Fruit fly (Drosophila melanogaster) whole organism, embryonic: Measurements from ENCODE around the gene twe.
A peak's percentile ranks its signal among the peaks of the same experiment; 100 is the strongest.

Source experiments
- BEAF-32 ChIP-seq: fragments of 200-800 bp; sonication (Bioruptor generic); optimal IDR thresholded peaks from 3 replicates; lab custom pipeline; 2017; ENCODE audit warnings: missing biosample characterization, missing genetic modification characterization, mild to moderate bottlenecking, moderate library complexity, missing genetic modification reagents
- Blimp-1 ChIP-seq: fragments of 200-800 bp; sonication (Bioruptor generic); optimal IDR thresholded peaks from 3 replicates; lab custom pipeline; 2018; ENCODE audit warnings: missing biosample characterization, missing genetic modification characterization, mild to moderate bottlenecking, moderate library complexity, missing genetic modification reagents
- CG10267 ChIP-seq: fragments of 200-800 bp; sonication (Bioruptor generic); optimal IDR thresholded peaks from 2 replicates; lab custom pipeline; 2018; ENCODE audit warnings: missing biosample characterization, mild to moderate bottlenecking, missing genetic modification characterization, moderate library complexity
- CG10543 ChIP-seq: fragments of 200-800 bp; sonication (Bioruptor generic); optimal IDR thresholded peaks from 3 replicates; lab custom pipeline; 2017; ENCODE audit warnings: missing biosample characterization, mild to moderate bottlenecking, missing genetic modification characterization, moderate library complexity
- CG10654 ChIP-seq: fragments of 200-800 bp; sonication (Bioruptor generic); optimal IDR thresholded peaks from 2 replicates; lab custom pipeline; 2016; ENCODE audit warnings: missing biosample characterization, missing genetic modification characterization
- CG11398 ChIP-seq: fragments of 200-800 bp; sonication (Bioruptor generic); optimal IDR thresholded peaks from 2 replicates; lab custom pipeline; 2016; ENCODE audit warnings: missing biosample characterization, missing genetic modification characterization
- CG12391 ChIP-seq: fragments of 200-800 bp; sonication (Bioruptor generic); optimal IDR thresholded peaks from 3 replicates; lab custom pipeline; 2018; ENCODE audit warnings: missing biosample characterization, mild to moderate bottlenecking, missing genetic modification characterization, moderate library complexity
- CG13624 ChIP-seq: fragments of 200-800 bp; sonication (Bioruptor generic); optimal IDR thresholded peaks from 2 replicates; lab custom pipeline; 2016; ENCODE audit warnings: missing biosample characterization, missing genetic modification characterization
- CG14014 ChIP-seq: fragments of 200-800 bp; sonication (Bioruptor generic); IDR thresholded peaks from 2 replicates; pipeline ENCODE4 v1.3.6; 2022; ENCODE audit warnings: missing biosample characterization, missing genetic modification characterization
- CG14710 ChIP-seq: fragments of 200-800 bp; sonication (Bioruptor generic); optimal IDR thresholded peaks from 3 replicates; lab custom pipeline; 2019; ENCODE audit warnings: missing biosample characterization, mild to moderate bottlenecking, missing genetic modification characterization, moderate library complexity
- CG14965 ChIP-seq: fragments of 200-800 bp; sonication (Bioruptor generic); optimal IDR thresholded peaks from 2 replicates; lab custom pipeline; 2016; ENCODE audit warnings: missing biosample characterization, missing genetic modification characterization, borderline replicate concordance
- CG1602 ChIP-seq: fragments of 200-800 bp; sonication (Bioruptor generic); optimal IDR thresholded peaks from 3 replicates; lab custom pipeline; 2016; ENCODE audit warnings: missing biosample characterization, missing genetic modification characterization
- CG17361 ChIP-seq: fragments of 200-800 bp; sonication (Bioruptor generic); IDR thresholded peaks from 3 replicates; pipeline ENCODE4 v1.3.6; 2022; ENCODE audit warnings: missing biosample characterization, missing genetic modification characterization
- CG17802 ChIP-seq: fragments of 200-800 bp; sonication (Bioruptor generic); optimal IDR thresholded peaks from 2 replicates; lab custom pipeline; 2018; ENCODE audit warnings: missing biosample characterization, mild to moderate bottlenecking, missing genetic modification characterization, moderate library complexity
- CG2202 ChIP-seq: fragments of 200-800 bp; sonication (Bioruptor generic); optimal IDR thresholded peaks from 2 replicates; lab custom pipeline; 2018; ENCODE audit warnings: missing biosample characterization, mild to moderate bottlenecking, missing genetic modification characterization
- CG3163 ChIP-seq: fragments of 200-800 bp; sonication (Bioruptor generic); optimal IDR thresholded peaks from 3 replicates; lab custom pipeline; 2016; ENCODE audit warnings: missing biosample characterization, missing genetic modification characterization
- CG34376 ChIP-seq: fragments of 200-800 bp; sonication (Bioruptor generic); optimal IDR thresholded peaks from 2 replicates; lab custom pipeline; 2018; ENCODE audit warnings: missing biosample characterization, mild to moderate bottlenecking, missing genetic modification characterization
- CG3847 ChIP-seq: fragments of 200-800 bp; sonication (Bioruptor generic); IDR thresholded peaks from 2 replicates; pipeline ENCODE4 v1.3.6; 2022; ENCODE audit warnings: missing biosample characterization, missing genetic modification characterization
- CG4424 ChIP-seq: fragments of 200-800 bp; sonication (Bioruptor generic); optimal IDR thresholded peaks from 3 replicates; lab custom pipeline; 2016; ENCODE audit warnings: missing biosample characterization, missing genetic modification characterization
- CG7357 ChIP-seq: fragments of 200-800 bp; sonication (Bioruptor generic); IDR thresholded peaks from 3 replicates; pipeline ENCODE4 v1.3.6; 2022; ENCODE audit warnings: missing biosample characterization, missing genetic modification characterization
- CG7372 ChIP-seq: fragments of 200-800 bp; sonication (Bioruptor generic); IDR thresholded peaks from 2 replicates; pipeline ENCODE4 v1.3.6; 2022; ENCODE audit warnings: missing biosample characterization, missing genetic modification characterization
- CG7745 ChIP-seq: fragments of 200-800 bp; sonication (Bioruptor generic); optimal IDR thresholded peaks from 2 replicates; lab custom pipeline; 2018; ENCODE audit warnings: missing biosample characterization, mild to moderate bottlenecking, missing genetic modification characterization, moderate library complexity
- CG8359 ChIP-seq: fragments of 200-800 bp; sonication (Bioruptor generic); optimal IDR thresholded peaks from 2 replicates; lab custom pipeline; 2017; ENCODE audit warnings: missing biosample characterization, mild to moderate bottlenecking, missing genetic modification characterization, borderline replicate concordance
- CG8388 ChIP-seq: fragments of 200-800 bp; sonication (Bioruptor generic); optimal IDR thresholded peaks from 2 replicates; lab custom pipeline; 2019; ENCODE audit warnings: missing biosample characterization, mild to moderate bottlenecking, missing genetic modification characterization, moderate library complexity
- CG8944 ChIP-seq: fragments of 200-800 bp; sonication (Bioruptor generic); optimal IDR thresholded peaks from 3 replicates; lab custom pipeline; 2016; ENCODE audit warnings: missing biosample characterization, missing genetic modification characterization
- CG9215 ChIP-seq: fragments of 200-800 bp; sonication (Bioruptor generic); IDR thresholded peaks from 2 replicates; pipeline ENCODE4 v1.3.6; 2022; ENCODE audit warnings: missing biosample characterization, missing genetic modification characterization
- CG9876 ChIP-seq: fragments of 200-800 bp; sonication (Bioruptor generic); optimal IDR thresholded peaks from 2 replicates; lab custom pipeline; 2016; ENCODE audit warnings: missing biosample characterization, missing genetic modification characterization
- Dref ChIP-seq: fragments of 200-800 bp; sonication (Bioruptor generic); IDR thresholded peaks from 2 replicates; pipeline ENCODE4 v1.3.6; 2022; ENCODE audit warnings: missing biosample characterization, missing genetic modification characterization
- E2f2 ChIP-seq: fragments of 200-800 bp; sonication (Bioruptor generic); IDR thresholded peaks from 2 replicates; pipeline ENCODE4 v1.3.6; 2022; ENCODE audit warnings: missing biosample characterization, missing genetic modification characterization
- H15 ChIP-seq: fragments of 200-800 bp; sonication (Bioruptor generic); IDR thresholded peaks from 3 replicates; pipeline ENCODE4 v1.3.6; 2022; ENCODE audit warnings: missing biosample characterization, missing genetic modification characterization
- HmgD ChIP-seq: fragments of 200-800 bp; sonication (Bioruptor generic); optimal IDR thresholded peaks from 3 replicates; lab custom pipeline; 2016; ENCODE audit warnings: missing biosample characterization, missing genetic modification characterization
- Hr51 ChIP-seq, 2 experiments: fragments of 200-800 bp; sonication (Bioruptor generic); optimal IDR thresholded peaks; 2 replicates in 1 of 2; 3 replicates in 1 of 2; lab custom pipeline; 2016 to 2018; ENCODE audit warnings: missing biosample characterization in 2 of 2, missing genetic modification characterization in 2 of 2, mild to moderate bottlenecking in 1 of 2, moderate library complexity in 1 of 2
- Lim3 ChIP-seq: fragments of 200-800 bp; sonication (Bioruptor generic); IDR thresholded peaks from 2 replicates; pipeline ENCODE4 v1.3.6; 2022; ENCODE audit warnings: missing biosample characterization, missing genetic modification characterization
- Optix ChIP-seq: fragments of 200-800 bp; sonication (Bioruptor generic); IDR thresholded peaks from 3 replicates; pipeline ENCODE4 v1.3.6; 2022; ENCODE audit warnings: missing biosample characterization, missing genetic modification characterization
- Ptx1 ChIP-seq: fragments of 200-800 bp; sonication (Bioruptor generic); IDR thresholded peaks from 2 replicates; pipeline ENCODE4 v1.3.6; 2022; ENCODE audit warnings: missing biosample characterization, missing genetic modification characterization
- danr ChIP-seq: fragments of 200-800 bp; sonication (Bioruptor generic); IDR thresholded peaks from 2 replicates; pipeline ENCODE4 v1.3.6; 2022; ENCODE audit warnings: missing biosample characterization, missing genetic modification characterization
- esg ChIP-seq: fragments of 200-800 bp; sonication (Bioruptor generic); conservative IDR thresholded peaks from 2 replicates; pipeline ENCODE4 v1.3.6; 2022; ENCODE audit warnings: missing biosample characterization, missing genetic modification characterization
- exex ChIP-seq: fragments of 200-800 bp; sonication (Bioruptor generic); optimal IDR thresholded peaks from 4 replicates; lab custom pipeline; 2018; ENCODE audit warnings: missing biosample characterization, mild to moderate bottlenecking, missing genetic modification characterization, moderate library complexity
- gfzf ChIP-seq: fragments of 200-800 bp; sonication (Bioruptor generic); optimal IDR thresholded peaks from 2 replicates; lab custom pipeline; 2016; ENCODE audit warnings: missing biosample characterization, mild to moderate bottlenecking, missing genetic modification characterization, moderate library complexity
- grau ChIP-seq: fragments of 200-800 bp; optimal IDR thresholded peaks from 3 replicates; lab custom pipeline; 2019; ENCODE audit warnings: missing biosample characterization, mild to moderate bottlenecking, missing genetic modification characterization, moderate library complexity
- grn ChIP-seq: fragments of 200-800 bp; sonication (Bioruptor generic); optimal IDR thresholded peaks from 3 replicates; lab custom pipeline; 2017; ENCODE audit warnings: missing biosample characterization, missing genetic modification characterization
- gt ChIP-seq: fragments of 200-800 bp; sonication (Bioruptor generic); IDR thresholded peaks from 2 replicates; pipeline ENCODE4 v1.3.6; 2022; ENCODE audit warnings: missing biosample characterization, missing genetic modification characterization
- hkb ChIP-seq, 2 experiments: fragments of 200-800 bp in 1 of 2; fragments of >200 bp in 1 of 2; sonication (Bioruptor generic) in 1 of 2; IDR thresholded peaks in 1 of 2; optimal IDR thresholded peaks in 1 of 2; 2 replicates each; pipeline versions ENCODE4 v1.3.6 to Lab custom; 2017 to 2022; ENCODE audit warnings: missing biosample characterization in 1 of 2, missing genetic modification characterization in 1 of 2
- kay ChIP-seq: fragments of 200-800 bp; sonication (Bioruptor generic); optimal IDR thresholded peaks from 2 replicates; lab custom pipeline; 2016; ENCODE audit warnings: missing biosample characterization, missing genetic modification characterization
- lbe ChIP-seq: fragments of 200-800 bp; sonication (Bioruptor generic); optimal IDR thresholded peaks from 2 replicates; lab custom pipeline; 2016; ENCODE audit warnings: missing biosample characterization, mild to moderate bottlenecking, missing genetic modification characterization
- slp2 ChIP-seq: fragments of 200-800 bp; sonication (Bioruptor generic); optimal IDR thresholded peaks from 2 replicates; lab custom pipeline; 2016; ENCODE audit warnings: missing biosample characterization, missing genetic modification characterization
- so ChIP-seq: fragments of 200-800 bp; sonication (Bioruptor generic); IDR thresholded peaks from 3 replicates; pipeline ENCODE4 v1.3.6; 2022; ENCODE audit warnings: missing biosample characterization, missing genetic modification characterization
- stwl ChIP-seq: fragments of 200-800 bp; sonication (Bioruptor generic); optimal IDR thresholded peaks from 3 replicates; lab custom pipeline; 2018; ENCODE audit warnings: missing biosample characterization, mild to moderate bottlenecking, missing genetic modification characterization, moderate library complexity
- sug ChIP-seq: fragments of 200-800 bp; optimal IDR thresholded peaks from 2 replicates; lab custom pipeline; 2019; ENCODE audit warnings: missing biosample characterization, mild to moderate bottlenecking, missing genetic modification characterization, moderate library complexity
- vvl ChIP-seq: fragments of 200-800 bp; sonication (Bioruptor generic); IDR thresholded peaks from 2 replicates; pipeline ENCODE4 v1.3.6; 2022; ENCODE audit warnings: missing biosample characterization, missing genetic modification characterization
- wor ChIP-seq: fragments of 200-800 bp; sonication (Bioruptor generic); IDR thresholded peaks from 2 replicates; pipeline ENCODE4 v1.3.6; 2022; ENCODE audit warnings: missing biosample characterization, missing genetic modification characterization

twe gene

DNA sequence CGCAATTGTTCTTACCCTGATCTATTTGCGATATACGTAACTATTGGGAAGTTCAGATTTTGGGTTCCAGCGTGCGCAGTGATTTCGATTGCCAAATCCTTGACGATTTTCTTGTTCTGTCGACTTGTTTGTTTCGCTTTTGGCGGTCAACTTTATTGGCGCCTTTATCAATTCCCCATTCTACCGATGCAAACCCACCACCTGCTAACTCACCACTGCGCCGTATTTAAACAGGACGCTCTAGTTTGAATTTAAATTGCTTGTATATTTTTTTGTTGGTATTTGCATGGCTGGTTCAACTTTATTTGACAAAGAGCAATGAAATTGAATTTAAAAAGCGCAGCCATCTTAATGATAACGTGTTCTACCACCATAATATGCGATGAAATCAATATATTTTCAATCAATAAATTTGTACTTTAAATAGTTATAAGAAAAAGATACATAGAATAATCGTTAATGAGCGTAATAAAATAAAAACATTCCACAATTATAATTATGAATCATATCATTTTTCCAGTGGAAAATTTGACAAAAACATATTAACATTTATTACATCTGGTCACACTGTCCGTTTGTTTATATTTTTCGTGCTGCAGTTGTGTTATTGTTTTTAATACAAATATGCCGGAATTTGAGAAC lies at the start of gene twe, which contains the start of gene CG4935:
twe (minus strand) TSS at position 302 of the 642 bp plus-strand sequence.
CG4935 (plus strand) TSS at position 566 of the 642 bp plus-strand sequence.
- TF ChIP-seq sug (tag; lab: Kevin White, UChicago) (no peak), CG10654 (GFP tag; lab: Kevin White, UChicago) (no peak), CG14710 (peak; percentile 34), CG9876 (GFP tag; lab: Kevin White, UChicago) (no peak), BEAF-32 (peak; percentile 9), CG9215 (GFP tag; lab: Robert Waterston, UW) (no peak), CG11398 (GFP tag; lab: Kevin White, UChicago) (no peak), stwl (peak; percentile 46), CG10543 (no peak), Lim3 (GFP tag; lab: Robert Waterston, UW) (no peak), gt (GFP tag; lab: Robert Waterston, UW) (no peak), slp2 (GFP tag; lab: Kevin White, UChicago) (no peak), CG8388 (GFP tag; lab: Kevin White, UChicago) (peak; percentile 30), Ptx1 (no peak), CG3847 (GFP tag; lab: Robert Waterston, UW) (no peak), CG34376 (no peak), CG17802 (tag; lab: Kevin White, UChicago) (no peak), CG14965 (GFP tag; lab: Kevin White, UChicago) (no peak), CG13624 (GFP tag; lab: Kevin White, UChicago) (no peak), wor (GFP tag; lab: Robert Waterston, UW) (no peak), CG7372 (GFP tag; lab: Robert Waterston, UW) (no peak), danr (no peak), CG12391 (tag; lab: Kevin White, UChicago) (peak; percentile 18), CG10267 (peak; percentile 26), CG2202 (tag; lab: Kevin White, UChicago) (no peak), CG7357 (no peak), Dref (GFP tag; lab: Robert Waterston, UW) (no peak), grau (peak; percentile 14), E2f2 (GFP tag; lab: Robert Waterston, UW) (peak; percentile 77), Hr51 (GFP tag; optimal IDR thresholded peaks at IDR 0.05; lab: Kevin White, UChicago) (no peak), Blimp-1 (no peak), CG7745 (tag; lab: Kevin White, UChicago) (no peak), CG1602 (GFP tag; lab: Kevin White, UChicago) (no peak), HmgD (GFP tag; lab: Kevin White, UChicago) (no peak), exex (tag; lab: Kevin White, UChicago) (no peak), gfzf (peak; percentile 55), CG17361 (GFP tag; lab: Robert Waterston, UW) (no peak), H15 (no peak), CG8359 (GFP tag; lab: Kevin White, UChicago) (no peak), vvl (GFP tag; lab: Robert Waterston, UW) (no peak), CG8944 (GFP tag; lab: Kevin White, UChicago) (no peak), hkb (optimal IDR thresholded peaks at IDR 0.05; lab: Kevin White, UChicago) (no peak), hkb (GFP tag; IDR thresholded peaks at IDR 0.05; lab: Robert Waterston, UW) (no peak), CG3163 (GFP tag; lab: Kevin White, UChicago) (no peak), esg (GFP tag; lab: Robert Waterston, UW) (no peak), so (GFP tag; lab: Robert Waterston, UW) (no peak), CG14014 (GFP tag; lab: Robert Waterston, UW) (no peak), kay (GFP tag; lab: Kevin White, UChicago) (peak; percentile 29), CG4424 (GFP tag; lab: Kevin White, UChicago) (no peak), Optix (no peak), lbe (GFP tag; lab: Kevin White, UChicago) (no peak), grn (GFP tag; lab: Kevin White, UChicago) (no peak)
